Worm (Caenorhabditis elegans): ENCODE measurements around the gene rpl-18.

The rpl-18 gene

ce11 chrIV:13748798-13749197 lies 28.9 kb upstream of the rpl-18 start:
- TF ChIP-seq nfya-1 (tag; optimal IDR thresholded peaks at IDR 0.05; ENCODE audit: insufficient read depth) (peak; percentile 2), fos-1 (tag; optimal IDR thresholded peaks at IDR 0.05) (no peak), elt-3 (tag; optimal IDR thresholded peaks at IDR 0.05) (no peak)

- TF ChIP-seq tbx-2 (tag; optimal IDR thresholded peaks at IDR 0.05) = no peak
- no peak for TF ChIP-seq nhr-77 (tag; optimal IDR thresholded peaks at IDR 0.05)
- TF ChIP-seq ztf-4 (tag; optimal IDR thresholded peaks at IDR 0.05) = no peak
- TF ChIP-seq lin-39 (tag; optimal IDR thresholded peaks at IDR 0.05) = no peak
- no peak for TF ChIP-seq elt-3 (tag; optimal IDR thresholded peaks at IDR 0.05)
- TF ChIP-seq pqm-1 (tag; optimal IDR thresholded peaks at IDR 0.05) = no peak
- TF ChIP-seq eor-1 (tag; optimal IDR thresholded peaks at IDR 0.05) = no peak
- no peak for TF ChIP-seq nhr-237 (tag; optimal IDR thresholded peaks at IDR 0.05)
Measured at ce11 chrIV:13750033-13750432, 27.6 kb upstream of the rpl-18 start, which contains the start of gene sorb-1. TSS of gene sorb-1 (plus strand) at chrIV:13750333.

- no peak for TF ChIP-seq nhr-11 (tag; optimal IDR thresholded peaks at IDR 0.05)
Measured at ce11 chrIV:13755619-13756018, 22.0 kb upstream of the rpl-18 start.

ce11 chrIV:13763449-13763848 lies 14.2 kb upstream of the rpl-18 start:
- TF ChIP-seq ztf-11 (tag; optimal IDR thresholded peaks at IDR 0.05) = no peak
- TF ChIP-seq skn-1 (tag; optimal IDR thresholded peaks at IDR 0.05) = no peak
- TF ChIP-seq nhr-23 (tag; optimal IDR thresholded peaks at IDR 0.05) = no peak
- TF ChIP-seq lin-15B (tag; optimal IDR thresholded peaks at IDR 0.05) = no peak
- TF ChIP-seq daf-12 (tag; optimal IDR thresholded peaks at IDR 0.05) = no peak
- TF ChIP-seq mdl-1 (tag; optimal IDR thresholded peaks at IDR 0.05) = no peak
- no peak for TF ChIP-seq nhr-28 (tag; optimal IDR thresholded peaks at IDR 0.05)
- no peak for TF ChIP-seq unc-62 (GFP tag; optimal IDR thresholded peaks at IDR 0.05)
- TF ChIP-seq jun-1 (tag; optimal IDR thresholded peaks at IDR 0.05) = no peak
- TF ChIP-seq unc-39 (tag; optimal IDR thresholded peaks at IDR 0.05) = no peak

ce11 chrIV:13764708-13765107 lies 13.0 kb upstream of the rpl-18 start:
- TF ChIP-seq nhr-76 (tag; optimal IDR thresholded peaks at IDR 0.05) (no peak), nfya-1 (tag; optimal IDR thresholded peaks at IDR 0.05; ENCODE audit: insufficient read depth) (peak; percentile 74), lin-39 (tag; optimal IDR thresholded peaks at IDR 0.05) (no peak), nhr-67 (tag; optimal IDR thresholded peaks at IDR 0.05) (no peak), nhr-12 (tag; optimal IDR thresholded peaks at IDR 0.05) (no peak)

ce11 chrIV:13774578-13774977 lies 3.1 kb upstream of the rpl-18 start, which contains the start of gene Y45F10D.2:
TSS of gene Y45F10D.2 (minus strand) at chrIV:13774678.
- no peak for TF ChIP-seq pqm-1 (tag; optimal IDR thresholded peaks at IDR 0.05)

- no peak for TF ChIP-seq elt-3 (tag; optimal IDR thresholded peaks at IDR 0.05)
- peak; percentile 7 for TF ChIP-seq pha-4 (tag; optimal IDR thresholded peaks at IDR 0.05)
Measured at ce11 chrIV:13776115-13776514, 1.6 kb upstream of the rpl-18 start, which contains the start of gene Y45F10D.16. TSS of gene Y45F10D.16 (plus strand) at chrIV:13776415.

ce11 chrIV:13776745-13777144 lies 920 bp upstream of the rpl-18 start:
- TF ChIP-seq fkh-2 (tag; optimal IDR thresholded peaks at IDR 0.05) (no peak), ztf-4 (tag; optimal IDR thresholded peaks at IDR 0.05) (no peak)

ce11 chrIV:13778710-13779109 lies 1.0 kb downstream of the rpl-18 start, which contains the start of gene gly-10:
TSS of gene gly-10 (plus strand) at chrIV:13779096.
- no peak for TF ChIP-seq nhr-77 (tag; optimal IDR thresholded peaks at IDR 0.05)
- TF ChIP-seq lin-15B (tag; optimal IDR thresholded peaks at IDR 0.05) = no peak
- no peak for TF ChIP-seq nhr-11 (tag; optimal IDR thresholded peaks at IDR 0.05)
- TF ChIP-seq ceh-9 (tag; optimal IDR thresholded peaks at IDR 0.05) = no peak
- TF ChIP-seq nhr-43 (tag; optimal IDR thresholded peaks at IDR 0.05; ENCODE audit: poor library complexity, severe bottlenecking) = no peak
- no peak for TF ChIP-seq jun-1 (tag; optimal IDR thresholded peaks at IDR 0.05)
- TF ChIP-seq elt-1 (tag; optimal IDR thresholded peaks at IDR 0.05) = no peak
- TF ChIP-seq egl-27 (tag; optimal IDR thresholded peaks at IDR 0.05) = no peak
- TF ChIP-seq pha-4 (tag; optimal IDR thresholded peaks at IDR 0.05) = no peak
- no peak for TF ChIP-seq eor-1 (tag; optimal IDR thresholded peaks at IDR 0.05)
- no peak for TF ChIP-seq nhr-12 (tag; optimal IDR thresholded peaks at IDR 0.05)
- no peak for TF ChIP-seq fkh-10 (GFP tag; optimal IDR thresholded peaks at IDR 0.05)
- no peak for TF ChIP-seq ztf-11 (tag; optimal IDR thresholded peaks at IDR 0.05)
- TF ChIP-seq ceh-28 (tag; optimal IDR thresholded peaks at IDR 0.05) = no peak
- no peak for TF ChIP-seq lsy-12 (tag; optimal IDR thresholded peaks at IDR 0.05)
- no peak for TF ChIP-seq aly-2 (tag; optimal IDR thresholded peaks at IDR 0.05)
